Worm (Caenorhabditis elegans) whole organism, mixed stage, embryonic: ENCODE measurements around the gene zyg-12.

Experiments
- blmp-1 ChIP-seq: fragments of 150-350 bp; optimal IDR thresholded peaks from 2 replicates; lab custom pipeline; 2014; ENCODE audit warnings: missing biosample characterization, missing genetic modification characterization
- ces-1 ChIP-seq: fragments of 150-350 bp; optimal IDR thresholded peaks from 2 replicates; lab custom pipeline; 2014; ENCODE audit warnings: missing biosample characterization, missing genetic modification reagents, missing genetic modification characterization
- flh-1 ChIP-seq: fragments of 200-800 bp; sonication (Bioruptor generic); optimal IDR thresholded peaks from 2 replicates; lab custom pipeline; 2018; ENCODE audit warnings: mild to moderate bottlenecking, missing genetic modification characterization, moderate library complexity, missing compliant biosample characterization
- ham-2 ChIP-seq: fragments of 200-800 bp; sonication (Bioruptor generic); optimal IDR thresholded peaks from 2 replicates; lab custom pipeline; 2018; ENCODE audit warnings: mild to moderate bottlenecking, missing genetic modification characterization, missing compliant biosample characterization
- sptf-1 ChIP-seq: sonication (generic microtip); optimal IDR thresholded peaks from 2 replicates; lab custom pipeline; 2017; ENCODE audit warnings: mild to moderate bottlenecking, missing genetic modification characterization, moderate library complexity, missing compliant biosample characterization
- tbx-8 ChIP-seq: fragments of 200-800 bp; sonication (Bioruptor generic); optimal IDR thresholded peaks from 2 replicates; lab custom pipeline; 2018; ENCODE audit warnings: mild to moderate bottlenecking, missing genetic modification characterization, moderate library complexity, missing compliant biosample characterization
- ztf-11 ChIP-seq: fragments of 150-350 bp; optimal IDR thresholded peaks from 2 replicates; lab custom pipeline; 2014; ENCODE audit warnings: missing biosample characterization, missing genetic modification characterization

- TF ChIP-seq sptf-1 (tag; lab: Kevin White, UChicago) (no peak), blmp-1 (tag; lab: Kevin White, UChicago) (no peak), ham-2 (GFP tag; lab: Kevin White, UChicago) (no peak), ztf-11 (tag; lab: Kevin White, UChicago) (no peak), tbx-8 (no peak), flh-1 (no peak), ces-1 (GFP tag; lab: Kevin White, UChicago) (peak; percentile 30)
Observed at ce11 chrII:4941541-4942206, 8.0 kb upstream of the zyg-12 start, which contains the start of gene ZK546.19.
